Worm (Caenorhabditis elegans) whole organism, mixed stage, embryonic: ENCODE results near the gene C40H1.8.
A peak's percentile ranks its signal among the peaks of the same experiment; 100 is the strongest.

ENCODE experiments used
- bed-3 ChIP-seq: fragments of 200-800 bp; sonication (Bioruptor generic); optimal IDR thresholded peaks from 3 replicates; lab custom pipeline; 2018; ENCODE audit warnings: mild to moderate bottlenecking, missing genetic modification characterization, moderate library complexity, missing compliant biosample characterization
- blmp-1 ChIP-seq: fragments of 150-350 bp; optimal IDR thresholded peaks from 2 replicates; lab custom pipeline; 2014; ENCODE audit warnings: missing biosample characterization, missing genetic modification characterization
- ceh-39 ChIP-seq: fragments of 150-350 bp; optimal IDR thresholded peaks from 2 replicates; lab custom pipeline; 2014; ENCODE audit warnings: missing biosample characterization, missing genetic modification characterization
- ceh-43 ChIP-seq: fragments of 200-800 bp; sonication (Bioruptor generic); optimal IDR thresholded peaks from 2 replicates; lab custom pipeline; 2018; ENCODE audit warnings: mild to moderate bottlenecking, missing genetic modification characterization, moderate library complexity, missing compliant biosample characterization
- ceh-83 ChIP-seq: fragments of 200-800 bp; sonication (Bioruptor generic); optimal IDR thresholded peaks from 2 replicates; lab custom pipeline; 2018; ENCODE audit warnings: mild to moderate bottlenecking, missing genetic modification characterization, missing compliant biosample characterization
- ces-1 ChIP-seq: fragments of 150-350 bp; optimal IDR thresholded peaks from 2 replicates; lab custom pipeline; 2014; ENCODE audit warnings: missing biosample characterization, missing genetic modification reagents, missing genetic modification characterization
- cnd-1 ChIP-seq: fragments of 200-800 bp; sonication (Bioruptor generic); optimal IDR thresholded peaks from 2 replicates; lab custom pipeline; 2018; ENCODE audit warnings: mild to moderate bottlenecking, missing genetic modification characterization, missing compliant biosample characterization
- drap-1 ChIP-seq: fragments of 200-800 bp; sonication (Bioruptor generic); optimal IDR thresholded peaks from 3 replicates; lab custom pipeline; 2018; ENCODE audit warnings: mild to moderate bottlenecking, missing genetic modification characterization, missing compliant biosample characterization
- elt-1 ChIP-seq: sonication (generic microtip); optimal IDR thresholded peaks from 2 replicates; lab custom pipeline; 2017; ENCODE audit warnings: missing genetic modification characterization, mild to moderate bottlenecking, missing compliant biosample characterization, antibody characterized with exemption, moderate library complexity, borderline replicate concordance; ENCODE audit not compliant: insufficient read depth
- elt-3 ChIP-seq: fragments of 150-350 bp; optimal IDR thresholded peaks from 2 replicates; lab custom pipeline; 2014; ENCODE audit warnings: missing biosample characterization, missing genetic modification characterization
- flh-1 ChIP-seq: fragments of 200-800 bp; sonication (Bioruptor generic); optimal IDR thresholded peaks from 2 replicates; lab custom pipeline; 2018; ENCODE audit warnings: mild to moderate bottlenecking, missing genetic modification characterization, moderate library complexity, missing compliant biosample characterization
- ham-2 ChIP-seq: fragments of 200-800 bp; sonication (Bioruptor generic); optimal IDR thresholded peaks from 2 replicates; lab custom pipeline; 2018; ENCODE audit warnings: mild to moderate bottlenecking, missing genetic modification characterization, missing compliant biosample characterization
- hlh-1 ChIP-seq: fragments of 150-350 bp; optimal IDR thresholded peaks from 2 replicates; lab custom pipeline; 2014; ENCODE audit warnings: missing biosample characterization, missing genetic modification reagents, missing genetic modification characterization
- lin-13 ChIP-seq: fragments of 150-350 bp; optimal IDR thresholded peaks from 2 replicates; lab custom pipeline; 2014; ENCODE audit warnings: missing biosample characterization, missing genetic modification characterization
- lin-32 ChIP-seq: fragments of 200-800 bp; sonication (Bioruptor generic); optimal IDR thresholded peaks from 2 replicates; lab custom pipeline; 2018; ENCODE audit warnings: mild to moderate bottlenecking, missing genetic modification characterization, missing compliant biosample characterization
- lsy-2 ChIP-seq: fragments of 150-350 bp; optimal IDR thresholded peaks from 2 replicates; lab custom pipeline; 2014; ENCODE audit warnings: missing biosample characterization, missing genetic modification characterization
- mep-1 ChIP-seq: fragments of 150-350 bp; optimal IDR thresholded peaks from 2 replicates; lab custom pipeline; 2017; ENCODE audit warnings: missing biosample characterization, missing genetic modification reagents, missing genetic modification characterization, inconsistent platforms
- nhr-12 ChIP-seq: fragments of 150-350 bp; optimal IDR thresholded peaks from 2 replicates; lab custom pipeline; 2014; ENCODE audit warnings: missing biosample characterization, missing genetic modification characterization
- nhr-2 ChIP-seq: fragments of 150-350 bp; optimal IDR thresholded peaks from 2 replicates; lab custom pipeline; 2014; ENCODE audit warnings: missing biosample characterization, missing genetic modification characterization
- nhr-237 ChIP-seq: fragments of 150-350 bp; optimal IDR thresholded peaks from 2 replicates; lab custom pipeline; 2014; ENCODE audit warnings: missing biosample characterization, missing genetic modification characterization
- nhr-28 ChIP-seq: fragments of 150-350 bp; optimal IDR thresholded peaks from 2 replicates; lab custom pipeline; 2014; ENCODE audit warnings: missing biosample characterization, missing genetic modification characterization
- snpc-4 ChIP-seq: fragments of 150-350 bp; optimal IDR thresholded peaks from 2 replicates; lab custom pipeline; 2014; ENCODE audit warnings: missing biosample characterization, missing genetic modification characterization
- sptf-1 ChIP-seq: sonication (generic microtip); optimal IDR thresholded peaks from 2 replicates; lab custom pipeline; 2017; ENCODE audit warnings: mild to moderate bottlenecking, missing genetic modification characterization, moderate library complexity, missing compliant biosample characterization
- tbx-8 ChIP-seq: fragments of 200-800 bp; sonication (Bioruptor generic); optimal IDR thresholded peaks from 2 replicates; lab custom pipeline; 2018; ENCODE audit warnings: mild to moderate bottlenecking, missing genetic modification characterization, moderate library complexity, missing compliant biosample characterization
- unc-120 ChIP-seq: sonication (generic microtip); optimal IDR thresholded peaks from 2 replicates; lab custom pipeline; 2017; ENCODE audit warnings: missing genetic modification characterization, missing compliant biosample characterization; ENCODE audit not compliant: poor library complexity, severe bottlenecking
- unc-39 ChIP-seq: fragments of 150-350 bp; optimal IDR thresholded peaks from 2 replicates; lab custom pipeline; 2014; ENCODE audit warnings: missing biosample characterization, missing genetic modification characterization
- unc-62 ChIP-seq: fragments of 150-350 bp; optimal IDR thresholded peaks from 2 replicates; lab custom pipeline; 2014; ENCODE audit warnings: missing biosample characterization, missing genetic modification reagents, missing genetic modification characterization
- zip-8 ChIP-seq: fragments of 150-350 bp; optimal IDR thresholded peaks from 2 replicates; lab custom pipeline; 2014; ENCODE audit warnings: missing biosample characterization, missing genetic modification characterization
- ztf-11 ChIP-seq: fragments of 150-350 bp; optimal IDR thresholded peaks from 2 replicates; lab custom pipeline; 2014; ENCODE audit warnings: missing biosample characterization, missing genetic modification characterization

The C40H1.8 gene

DNA sequence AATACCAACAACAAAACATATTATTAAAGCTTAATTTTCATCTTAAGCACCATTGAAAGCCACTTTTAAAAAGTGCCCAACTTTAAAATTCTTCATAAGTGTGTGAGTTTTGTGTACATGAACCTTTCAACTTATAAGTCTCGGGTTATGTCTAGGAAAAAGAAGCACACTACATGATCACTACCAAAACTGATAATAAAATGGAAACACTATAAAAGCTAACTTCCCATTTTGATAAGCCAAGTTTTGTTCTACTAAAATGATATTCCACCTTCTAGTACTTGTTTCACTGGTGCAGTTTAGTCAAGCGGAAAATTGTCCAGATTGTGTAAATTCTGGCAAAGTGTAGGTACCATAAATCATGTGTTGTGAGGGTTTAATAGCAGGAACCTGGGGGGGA lies at the start of gene C40H1.8:
C40H1.8 (plus strand) TSS at position 242 of the 400 bp plus-strand sequence.
- TF ChIP-seq bed-3 (GFP tag; lab: Kevin White, UChicago) (no peak), drap-1 (GFP tag; lab: Kevin White, UChicago) (no peak), lin-32 (GFP tag; lab: Kevin White, UChicago) (no peak), elt-1 (tag; lab: Kevin White, UChicago) (no peak), ceh-43 (GFP tag; lab: Kevin White, UChicago) (no peak), sptf-1 (no peak), ham-2 (GFP tag; lab: Kevin White, UChicago) (no peak), tbx-8 (GFP tag; lab: Kevin White, UChicago) (no peak), mep-1 (tag; lab: Kevin White, UChicago) (no peak), lsy-2 (tag; lab: Kevin White, UChicago) (no peak), blmp-1 (tag; lab: Kevin White, UChicago) (no peak), hlh-1 (no peak), cnd-1 (tag; lab: Kevin White, UChicago) (no peak)

ce11 chrIII:9269012-9269471 lies 45.5 kb upstream of the C40H1.8 start, which contains the start of gene clip-1:
clip-1 (minus strand) TSS chrIII:9269062.
- no peak for TF ChIP-seq cnd-1 (tag; lab: Kevin White, UChicago)
- peak; percentile 31 for TF ChIP-seq ces-1 (GFP tag; lab: Kevin White, UChicago)
- TF ChIP-seq unc-62 (GFP tag; lab: Kevin White, UChicago), result peak; percentile 12
- TF ChIP-seq flh-1, result no peak
- no peak for TF ChIP-seq unc-120 (tag; lab: Kevin White, UChicago)

DNA sequence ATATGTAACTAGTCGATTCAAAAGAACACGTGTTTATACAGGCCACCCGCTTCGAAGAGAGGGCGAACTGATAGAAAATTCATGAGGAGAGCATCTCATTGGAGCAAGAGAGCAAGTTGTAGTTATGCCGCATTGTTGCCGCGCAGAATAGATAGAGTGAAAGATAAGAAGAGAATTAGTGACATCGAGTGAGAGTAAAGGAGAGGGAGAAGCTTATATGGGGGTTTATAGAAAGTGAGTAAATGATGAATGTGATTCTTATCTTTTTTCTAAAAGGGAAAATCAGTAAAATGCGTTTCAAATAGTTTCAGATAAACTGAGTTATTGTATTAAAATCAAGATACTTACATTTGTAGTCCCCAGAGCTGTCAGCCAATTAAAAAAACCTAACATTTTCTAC lies 44.3 kb upstream of the C40H1.8 start:
- no peak for TF ChIP-seq elt-3 (tag; lab: Kevin White, UChicago)

DNA sequence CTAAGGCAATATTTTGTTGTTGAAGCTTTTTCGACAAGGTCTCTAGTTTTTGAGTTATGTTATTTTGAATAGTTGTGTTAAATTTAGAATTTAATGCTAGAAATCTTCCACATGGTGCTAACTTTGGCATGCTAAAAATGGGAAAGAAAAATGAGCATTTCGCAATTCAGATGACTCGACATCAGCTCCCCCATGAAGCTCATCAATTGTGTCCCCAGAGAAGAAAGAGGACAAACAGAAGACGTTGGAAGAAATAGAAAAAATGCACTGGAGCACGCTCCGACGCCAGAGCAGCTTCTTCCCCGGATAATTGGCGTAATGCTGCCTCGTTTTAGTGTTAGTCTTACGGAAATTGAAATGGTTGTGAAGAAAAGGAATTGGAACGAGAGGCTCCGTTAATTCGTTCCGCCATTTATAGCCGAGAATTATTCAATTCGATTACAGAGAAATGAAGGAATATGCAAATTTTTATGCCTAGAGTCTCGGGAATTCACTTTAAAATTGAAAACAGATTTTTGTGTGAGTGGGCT lies 43.1 kb upstream of the C40H1.8 start:
- TF ChIP-seq snpc-4, result no peak
- peak; percentile 81 for TF ChIP-seq ces-1 (GFP tag; lab: Kevin White, UChicago)
- TF ChIP-seq, all 35 proteins: peak for 1

ce11 chrIII:9272107-9272506 lies 42.4 kb upstream of the C40H1.8 start:
- TF ChIP-seq ceh-83 (GFP tag; lab: Kevin White, UChicago) (no peak), ces-1 (GFP tag; lab: Kevin White, UChicago) (peak; percentile 42)

DNA sequence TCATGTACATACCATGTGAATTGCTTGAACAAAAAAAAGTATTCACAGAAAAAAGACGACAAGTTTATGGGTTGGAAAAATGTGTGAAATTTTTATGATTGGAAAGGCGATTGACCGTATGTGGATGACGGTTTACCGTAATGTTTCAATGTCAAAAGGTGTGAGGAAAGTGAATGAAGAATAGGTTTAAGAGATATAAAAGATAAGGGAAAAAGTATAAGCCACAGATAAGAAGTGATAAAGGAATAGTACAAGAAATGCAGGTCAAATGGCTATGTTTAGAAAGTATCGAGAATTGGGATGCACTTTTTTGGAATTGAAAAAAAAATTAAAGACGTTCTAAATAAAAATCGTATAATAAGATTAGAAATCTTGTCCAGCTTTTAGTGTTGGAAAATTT lies 36.7 kb upstream of the C40H1.8 start:
- TF ChIP-seq nhr-237 (tag; lab: Kevin White, UChicago), result no peak
- TF ChIP-seq lin-13 (tag; lab: Kevin White, UChicago), result no peak
- TF ChIP-seq elt-1 (tag; lab: Kevin White, UChicago), result no peak
- no peak for TF ChIP-seq nhr-2
- TF ChIP-seq ztf-11 (tag; lab: Kevin White, UChicago), result no peak
- TF ChIP-seq zip-8, result no peak
- no peak for TF ChIP-seq lsy-2 (tag; lab: Kevin White, UChicago)
- TF ChIP-seq nhr-28 (tag; lab: Kevin White, UChicago), result no peak
- no peak for TF ChIP-seq ceh-39
- TF ChIP-seq flh-1, result no peak
- TF ChIP-seq cnd-1 (tag; lab: Kevin White, UChicago), result no peak
- TF ChIP-seq nhr-12 (tag; lab: Kevin White, UChicago), result no peak
- TF ChIP-seq drap-1 (GFP tag; lab: Kevin White, UChicago), result no peak
- TF ChIP-seq tbx-8 (GFP tag; lab: Kevin White, UChicago), result no peak

DNA sequence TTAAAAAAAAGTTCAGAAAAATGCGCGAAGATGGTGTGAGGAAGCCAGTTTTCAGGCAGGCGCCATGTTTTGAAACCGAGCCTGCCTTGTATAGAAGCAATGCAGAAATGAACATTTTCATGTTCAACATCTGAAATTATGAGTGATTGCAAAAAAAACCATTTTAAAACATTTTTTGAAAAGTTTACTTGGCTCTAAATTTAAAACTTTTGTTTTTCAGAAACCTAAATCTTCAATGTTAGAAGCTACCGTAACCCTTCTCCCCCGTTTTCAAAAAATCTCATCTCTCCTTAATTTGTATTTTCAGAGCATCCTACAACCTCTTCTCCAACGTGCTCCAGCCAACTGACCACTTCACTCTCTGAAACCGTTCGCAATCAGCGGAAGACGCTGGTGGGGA lies 33.0 kb upstream of the C40H1.8 start, which contains the start of gene fozi-1:
fozi-1 (plus strand) TSS at position 301 of the 400 bp plus-strand sequence.
- TF ChIP-seq unc-39 (tag; lab: Kevin White, UChicago) (no peak), hlh-1 (no peak), unc-62 (GFP tag; lab: Kevin White, UChicago) (no peak), ztf-11 (tag; lab: Kevin White, UChicago) (no peak)
